Worm (Caenorhabditis elegans): Measurements from ENCODE around the gene F59B10.3.

DNA sequence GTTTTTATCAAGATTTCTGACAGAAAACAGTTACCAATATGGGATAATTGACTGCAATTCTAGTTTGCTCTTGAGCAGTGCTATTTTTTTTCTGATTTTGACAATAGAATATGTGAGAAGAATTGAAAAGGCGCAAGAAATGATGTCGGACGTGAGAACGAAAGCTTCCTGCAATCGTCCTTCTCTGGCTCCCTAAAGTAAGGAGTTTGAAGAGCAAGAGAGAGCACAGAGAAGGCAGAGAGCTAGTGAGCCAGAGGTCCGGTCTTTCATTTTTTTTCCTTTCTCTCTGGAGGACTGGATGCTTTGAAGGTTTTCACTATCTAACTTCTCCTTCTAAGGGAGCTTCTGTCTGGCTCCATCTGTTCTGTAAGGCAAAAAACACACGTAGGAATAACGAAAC, 39.8 kb downstream of the F59B10.3 start:
- no peak for TF ChIP-seq ztf-11 (tag; optimal IDR thresholded peaks at IDR 0.05)
- TF ChIP-seq nhr-11 (tag; optimal IDR thresholded peaks at IDR 0.05), result no peak
- no peak for TF ChIP-seq mab-5 (tag; optimal IDR thresholded peaks at IDR 0.05)
- TF ChIP-seq lin-39 (tag; optimal IDR thresholded peaks at IDR 0.05), result no peak
- TF ChIP-seq elt-3 (tag; optimal IDR thresholded peaks at IDR 0.05), result no peak
- TF ChIP-seq lin-13 (GFP tag; optimal IDR thresholded peaks at IDR 0.05), result no peak
- no peak for TF ChIP-seq aly-2 (tag; optimal IDR thresholded peaks at IDR 0.05)
- no peak for TF ChIP-seq F13H6.1 (tag; optimal IDR thresholded peaks at IDR 0.05)

Data from whole organism, L2 larva.